Worm (Caenorhabditis elegans) whole organism, L1 larva: ENCODE results near the gene mrpl-1.

Experiments
- C04F5.9 ChIP-seq: sonication (generic microtip); optimal IDR thresholded peaks from 2 replicates; lab custom pipeline; 2016; ENCODE audit warnings: missing genetic modification characterization, missing compliant biosample characterization
- C16A3.4 ChIP-seq: fragments of 150-350 bp; optimal IDR thresholded peaks from 2 replicates; lab custom pipeline; 2014; ENCODE audit warnings: missing biosample characterization, missing genetic modification characterization
- C34B4.2 ChIP-seq: sonication (generic microtip); optimal IDR thresholded peaks from 2 replicates; lab custom pipeline; 2017; ENCODE audit warnings: mild to moderate bottlenecking, missing genetic modification characterization, missing compliant biosample characterization
- aha-1 ChIP-seq: fragments of 150-350 bp; optimal IDR thresholded peaks from 2 replicates; lab custom pipeline; 2014; ENCODE audit warnings: missing biosample characterization, missing genetic modification characterization
- alr-1 ChIP-seq: fragments of 200-800 bp; sonication (Bioruptor generic); optimal IDR thresholded peaks from 2 replicates; lab custom pipeline; 2018; ENCODE audit warnings: borderline replicate concordance, mild to moderate bottlenecking, missing genetic modification characterization, missing compliant biosample characterization
- ceh-63 ChIP-seq: fragments of 200-800 bp; sonication (Bioruptor generic); optimal IDR thresholded peaks from 2 replicates; lab custom pipeline; 2018; ENCODE audit warnings: mild to moderate bottlenecking, missing genetic modification characterization, missing compliant biosample characterization
- ceh-82 ChIP-seq, 3 experiments: fragments of 150-350 bp in 1 of 3; sonication (generic microtip) in 2 of 3; optimal IDR thresholded peaks; 2 replicates each; lab custom pipeline; 2014 to 2017; ENCODE audit warnings: missing biosample characterization in 3 of 3, missing genetic modification characterization in 3 of 3
- ceh-88 ChIP-seq: fragments of 200-800 bp; sonication (Bioruptor generic); IDR thresholded peaks from 2 replicates; pipeline ENCODE4 v1.3.6; 2022; ENCODE audit warnings: missing genetic modification characterization, missing compliant biosample characterization
- ceh-90 ChIP-seq: sonication (generic microtip); optimal IDR thresholded peaks from 2 replicates; lab custom pipeline; 2016; ENCODE audit warnings: missing genetic modification characterization, missing compliant biosample characterization
- ces-1 ChIP-seq: fragments of 150-350 bp; optimal IDR thresholded peaks from 2 replicates; lab custom pipeline; 2014; ENCODE audit warnings: missing biosample characterization, missing genetic modification reagents, missing genetic modification characterization
- dsc-1 ChIP-seq: sonication (generic microtip); optimal IDR thresholded peaks from 2 replicates; lab custom pipeline; 2016; ENCODE audit warnings: mild to moderate bottlenecking, missing genetic modification characterization, missing compliant biosample characterization
- efl-1 ChIP-seq, 4 experiments: fragments of 150-350 bp; optimal IDR thresholded peaks in 3 of 4; peaks in 1 of 4; 1 replicate in 1 of 4; 2 replicates in 3 of 4; lab custom pipeline; 2014; ENCODE audit warnings: missing biosample characterization in 2 of 4, missing genetic modification characterization in 2 of 4, missing genetic modification reagents in 2 of 4
- egl-27 ChIP-seq, 2 experiments: fragments of 150-350 bp in 1 of 2; sonication (generic microtip); optimal IDR thresholded peaks; 3 replicates each; lab custom pipeline; 2017 to 2018; ENCODE audit warnings: missing biosample characterization in 2 of 2, missing genetic modification characterization in 2 of 2, missing genetic modification reagents in 2 of 2
- elt-3 ChIP-seq, 6 experiments: fragments of 150-350 bp in 1 of 6; sonication (generic microtip); optimal IDR thresholded peaks; 2 replicates each; lab custom pipeline; 2017 to 2018; ENCODE audit warnings: missing biosample characterization in 6 of 6, missing genetic modification characterization in 6 of 6, inconsistent platforms in 1 of 6
- ets-5 ChIP-seq: fragments of 200-800 bp; sonication (Bioruptor generic); IDR thresholded peaks from 2 replicates; pipeline ENCODE4 v1.3.6; 2022; ENCODE audit warnings: missing genetic modification characterization, missing compliant biosample characterization
- fkh-10 ChIP-seq: sonication (generic microtip); optimal IDR thresholded peaks from 2 replicates; lab custom pipeline; 2017; ENCODE audit warnings: missing biosample characterization, missing genetic modification reagents, missing genetic modification characterization
- fkh-8 ChIP-seq: sonication (generic microtip); optimal IDR thresholded peaks from 2 replicates; lab custom pipeline; 2016; ENCODE audit warnings: mild to moderate bottlenecking, missing genetic modification characterization, missing compliant biosample characterization
- fos-1 ChIP-seq: fragments of 150-350 bp; optimal IDR thresholded peaks from 2 replicates; lab custom pipeline; 2014; ENCODE audit warnings: missing biosample characterization, missing genetic modification characterization
- hpl-2 ChIP-seq: fragments of 150-350 bp; optimal IDR thresholded peaks from 2 replicates; lab custom pipeline; 2014; ENCODE audit warnings: missing biosample characterization, missing genetic modification reagents, missing genetic modification characterization
- isw-1 ChIP-seq: fragments of 200-800 bp; sonication (Bioruptor generic); IDR thresholded peaks from 2 replicates; pipeline ENCODE4 v1.3.6; 2022; ENCODE audit warnings: missing genetic modification characterization, missing compliant biosample characterization
- lin-14 ChIP-seq: fragments of 200-800 bp; sonication (Bioruptor generic); optimal IDR thresholded peaks from 2 replicates; lab custom pipeline; 2018; ENCODE audit warnings: mild to moderate bottlenecking, missing genetic modification characterization, moderate library complexity, missing compliant biosample characterization
- lin-35 ChIP-seq, 2 experiments: fragments of 150-350 bp; optimal IDR thresholded peaks; 2 replicates each; lab custom pipeline; 2014; ENCODE audit warnings: missing biosample characterization in 2 of 2, missing genetic modification characterization in 2 of 2, missing genetic modification reagents in 2 of 2
- mab-9 ChIP-seq: fragments of 200-800 bp; sonication (Bioruptor generic); IDR thresholded peaks from 2 replicates; pipeline ENCODE4 v1.3.6; 2022; ENCODE audit warnings: missing genetic modification reagents, missing genetic modification characterization, missing compliant biosample characterization
- mep-1 ChIP-seq: fragments of 150-350 bp; optimal IDR thresholded peaks from 2 replicates; lab custom pipeline; 2014; ENCODE audit warnings: missing biosample characterization, missing genetic modification characterization
- nhr-19 ChIP-seq: fragments of 200-800 bp; sonication (Bioruptor generic); conservative IDR thresholded peaks from 2 replicates; pipeline ENCODE4 v1.3.6; 2022; ENCODE audit warnings: missing genetic modification characterization, missing compliant biosample characterization
- nhr-20 ChIP-seq: sonication (generic microtip); optimal IDR thresholded peaks from 2 replicates; lab custom pipeline; 2016; ENCODE audit warnings: mild to moderate bottlenecking, missing genetic modification characterization, missing compliant biosample characterization
- nhr-237 ChIP-seq: fragments of 150-350 bp; optimal IDR thresholded peaks from 2 replicates; lab custom pipeline; 2014; ENCODE audit warnings: missing biosample characterization, missing genetic modification characterization
- nhr-28 ChIP-seq: fragments of 150-350 bp; optimal IDR thresholded peaks from 2 replicates; lab custom pipeline; 2014; ENCODE audit warnings: missing biosample characterization, missing genetic modification characterization
- nhr-71 ChIP-seq: sonication (generic microtip); optimal IDR thresholded peaks from 2 replicates; lab custom pipeline; 2016; ENCODE audit warnings: mild to moderate bottlenecking, missing genetic modification characterization, moderate library complexity, missing compliant biosample characterization
- nhr-76 ChIP-seq: sonication (generic microtip); optimal IDR thresholded peaks from 2 replicates; lab custom pipeline; 2017; ENCODE audit warnings: missing biosample characterization, missing genetic modification characterization
- nhr-77 ChIP-seq: fragments of 150-350 bp; optimal IDR thresholded peaks from 2 replicates; lab custom pipeline; 2014; ENCODE audit warnings: missing biosample characterization, missing genetic modification characterization
- nhr-84 ChIP-seq: sonication (generic microtip); optimal IDR thresholded peaks from 2 replicates; lab custom pipeline; 2017; ENCODE audit warnings: missing biosample characterization, missing genetic modification characterization
- nhr-85 ChIP-seq: sonication (generic microtip); peaks from one replicate; lab custom pipeline; 2016; ENCODE audit warnings: missing genetic modification characterization, inconsistent platforms, missing compliant biosample characterization
- nhr-90 ChIP-seq: sonication (generic microtip); optimal IDR thresholded peaks from 2 replicates; lab custom pipeline; 2016; ENCODE audit warnings: mild to moderate bottlenecking, missing genetic modification characterization, missing compliant biosample characterization; ENCODE audit not compliant: poor library complexity
- pqm-1 ChIP-seq: sonication (generic microtip); optimal IDR thresholded peaks from 3 replicates; lab custom pipeline; 2017; ENCODE audit warnings: missing biosample characterization, missing genetic modification characterization
- rnt-1 ChIP-seq: sonication (generic microtip); optimal IDR thresholded peaks from 2 replicates; lab custom pipeline; 2016; ENCODE audit warnings: mild to moderate bottlenecking, missing genetic modification characterization, moderate library complexity, missing compliant biosample characterization
- skn-1 ChIP-seq: fragments of 150-350 bp; optimal IDR thresholded peaks from 2 replicates; lab custom pipeline; 2014; ENCODE audit warnings: missing biosample characterization, missing genetic modification characterization
- snpc-4 ChIP-seq: fragments of 150-350 bp; optimal IDR thresholded peaks from 2 replicates; lab custom pipeline; 2014; ENCODE audit warnings: missing biosample characterization, missing genetic modification characterization
- tbx-2 ChIP-seq: sonication (generic microtip); optimal IDR thresholded peaks from 2 replicates; lab custom pipeline; 2016; ENCODE audit warnings: missing genetic modification characterization, missing compliant biosample characterization
- tlp-1 ChIP-seq: fragments of 150-350 bp; optimal IDR thresholded peaks from 2 replicates; lab custom pipeline; 2014; ENCODE audit warnings: missing biosample characterization, missing genetic modification characterization
- unc-86 ChIP-seq: sonication (generic microtip); optimal IDR thresholded peaks from 2 replicates; lab custom pipeline; 2016; ENCODE audit warnings: missing genetic modification characterization, missing compliant biosample characterization
- unc-98 ChIP-seq: fragments of 200-800 bp; sonication (Bioruptor generic); IDR thresholded peaks from 2 replicates; pipeline ENCODE4 v1.3.6; 2022; ENCODE audit warnings: missing genetic modification characterization, missing compliant biosample characterization
- vab-15 ChIP-seq: sonication (generic microtip); optimal IDR thresholded peaks from 2 replicates; lab custom pipeline; 2017; ENCODE audit warnings: missing genotype, mild to moderate bottlenecking, missing genetic modification characterization, missing compliant biosample characterization
- xbp-1 ChIP-seq: sonication (generic microtip); optimal IDR thresholded peaks from 2 replicates; lab custom pipeline; 2016; ENCODE audit warnings: missing genetic modification characterization, missing compliant biosample characterization
- zag-1 ChIP-seq: fragments of 150-350 bp; optimal IDR thresholded peaks from 2 replicates; lab custom pipeline; 2014; ENCODE audit warnings: missing biosample characterization, missing genetic modification characterization
- ztf-11 ChIP-seq, 2 experiments: sonication (generic microtip); optimal IDR thresholded peaks; 2 replicates each; lab custom pipeline; 2016 to 2017; ENCODE audit warnings: missing genetic modification characterization in 2 of 2, missing biosample characterization in 1 of 2, missing compliant biosample characterization in 1 of 2
- ztf-4 ChIP-seq: fragments of 150-350 bp; optimal IDR thresholded peaks from 2 replicates; lab custom pipeline; 2014; ENCODE audit warnings: missing biosample characterization, missing genetic modification characterization

The mrpl-1 gene

ce11 chrIV:7709701-7710100 lies at the start of gene mrpl-1, which contains the start of the genes emc-6 and mrps-24 (continued):
- peak; percentile 31 for TF ChIP-seq snpc-4 (tag; lab: Kevin White, UChicago)
- TF ChIP-seq nhr-20 (tag; lab: Kevin White, UChicago): peak; percentile 59
- TF ChIP-seq pqm-1 (tag; lab: Kevin White, UChicago): no peak
- TF ChIP-seq ztf-11 (tag; optimal IDR thresholded peaks at IDR 0.05; lab: Kevin White, UChicago): no peak
- TF ChIP-seq vab-15 (tag; lab: Kevin White, UChicago): no peak
- no peak for TF ChIP-seq nhr-77
- TF ChIP-seq ceh-90 (tag; lab: Kevin White, UChicago): no peak
- TF ChIP-seq mep-1 (tag; lab: Kevin White, UChicago): peak; percentile 91
- TF ChIP-seq tlp-1: no peak
- TF ChIP-seq nhr-85 (tag; lab: Kevin White, UChicago): no peak
- peak; percentile 18 for TF ChIP-seq fkh-8
- no peak for TF ChIP-seq nhr-84
- TF ChIP-seq egl-27 (tag; optimal IDR thresholded peaks at IDR 0.05; lab: Kevin White, UChicago): no peak
- TF ChIP-seq aha-1 (tag; lab: Kevin White, UChicago): no peak
- TF ChIP-seq lin-35 (GFP tag; optimal IDR thresholded peaks at IDR 0.05; lab: Kevin White, UChicago): peak; percentile 67 to 75
- no peak; the same call in 1 of the 2 replicates for TF ChIP-seq isw-1 (GFP tag; lab: Robert Waterston, UW)
- TF ChIP-seq dsc-1 (tag; lab: Kevin White, UChicago): peak; percentile 28
- peak; percentile 71 for TF ChIP-seq lin-14 (GFP tag; lab: Kevin White, UChicago)
- no peak for TF ChIP-seq ets-5 (GFP tag; lab: Robert Waterston, UW)
- peak; percentile 36 for TF ChIP-seq unc-86 (tag; lab: Kevin White, UChicago)
- TF ChIP-seq nhr-76: no peak
- TF ChIP-seq tbx-2 (tag; lab: Kevin White, UChicago): peak; percentile 56
- no peak for TF ChIP-seq ceh-63 (GFP tag; lab: Kevin White, UChicago)
- TF ChIP-seq C16A3.4: peak; percentile 82
- peak; percentile 53 for TF ChIP-seq rnt-1 (tag; lab: Kevin White, UChicago)
- TF ChIP-seq alr-1: no peak
- TF ChIP-seq efl-1 (optimal IDR thresholded peaks at IDR 0.05; lab: Kevin White, UChicago): peak; percentile 58 to 67
- TF ChIP-seq efl-1 (GFP tag; optimal IDR thresholded peaks at IDR 0.05 in 1 of 2; lab: Kevin White, UChicago): peak; percentile 69 to 94
- no peak for TF ChIP-seq C04F5.9 (tag; lab: Kevin White, UChicago)
- no peak for TF ChIP-seq mab-9 (GFP tag; lab: Robert Waterston, UW)
- peak; percentile 56 for TF ChIP-seq nhr-90

ce11 chrIV:7757245-7757644 lies 47.7 kb upstream of the mrpl-1 start, which contains the start of gene C46A5.4:
C46A5.4 (minus strand) TSS chrIV:7757345.
- no peak for TF ChIP-seq C34B4.2 (tag; lab: Kevin White, UChicago)
- TF ChIP-seq isw-1 (GFP tag; lab: Robert Waterston, UW): no peak
- no peak for TF ChIP-seq fkh-10
- TF ChIP-seq nhr-71 (tag; lab: Kevin White, UChicago): no peak
- TF ChIP-seq ets-5 (GFP tag; lab: Robert Waterston, UW): no peak
- no peak for TF ChIP-seq mep-1 (tag; lab: Kevin White, UChicago)
- TF ChIP-seq egl-27 (tag; optimal IDR thresholded peaks at IDR 0.05; lab: Kevin White, UChicago): no peak
- TF ChIP-seq ceh-82 (tag; optimal IDR thresholded peaks at IDR 0.05; lab: Kevin White, UChicago): no peak
- no peak for TF ChIP-seq aha-1 (tag; lab: Kevin White, UChicago)
- TF ChIP-seq ces-1 (GFP tag; lab: Kevin White, UChicago): no peak
- TF ChIP-seq mab-9 (GFP tag; lab: Robert Waterston, UW): no peak
- no peak for TF ChIP-seq hpl-2 (GFP tag; lab: Kevin White, UChicago)
- no peak for TF ChIP-seq unc-98 (GFP tag; lab: Robert Waterston, UW)
- TF ChIP-seq ztf-4 (tag; lab: Kevin White, UChicago): no peak

DNA sequence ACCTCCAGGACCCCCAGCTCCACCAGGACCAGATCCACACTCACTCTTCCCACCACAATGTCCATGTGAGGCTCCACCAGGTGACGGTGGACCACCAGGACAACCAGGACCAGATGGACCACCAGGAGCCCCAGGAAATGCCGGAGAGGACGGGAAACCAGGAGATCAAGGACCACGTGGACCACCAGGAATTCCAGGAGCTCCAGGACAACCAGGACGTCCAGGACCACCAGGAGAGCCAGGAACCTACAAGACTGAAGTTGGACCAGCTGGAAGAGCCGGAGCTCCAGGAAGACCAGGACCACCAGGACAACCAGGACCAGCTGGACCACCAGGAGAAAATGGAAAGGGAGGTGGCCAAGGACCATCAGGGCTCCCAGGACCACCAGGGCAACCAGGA lies 44.6 kb upstream of the mrpl-1 start:
- TF ChIP-seq nhr-19 (no peak), ces-1 (GFP tag; lab: Kevin White, UChicago) (no peak), nhr-237 (tag; lab: Kevin White, UChicago) (no peak), skn-1 (tag; lab: Kevin White, UChicago) (no peak), elt-3 (tag; optimal IDR thresholded peaks at IDR 0.05; lab: Kevin White, UChicago) (no peak), ceh-88 (GFP tag; lab: Robert Waterston, UW) (no peak), zag-1 (tag; lab: Kevin White, UChicago) (no peak), fos-1 (tag; lab: Kevin White, UChicago) (no peak), tbx-2 (tag; lab: Kevin White, UChicago) (no peak), nhr-28 (tag; lab: Kevin White, UChicago) (no peak), xbp-1 (no peak)
